Worm (Caenorhabditis elegans): Measurements from ENCODE around the gene nspd-2.

ce11 chrIV:9854952-9855351, 11.1 kb downstream of the nspd-2 start:
- TF ChIP-seq him-1 (tag; optimal IDR thresholded peaks at IDR 0.05) (no peak), W03F9.2 (tag; optimal IDR thresholded peaks at IDR 0.05) (no peak)

Data from whole organism, L4/young adult.